Fruit fly (Drosophila melanogaster): Measurements from ENCODE around the gene Elo68alpha.

The Elo68alpha gene

dm6 chr3L:11124841-11125240 lies 22.0 kb upstream of the Elo68alpha start:
- TF ChIP-seq psq (optimal IDR thresholded peaks at IDR 0.05), result no peak
- no peak for TF ChIP-seq Myc (optimal IDR thresholded peaks at IDR 0.05)
- TF ChIP-seq Sin3A (optimal IDR thresholded peaks at IDR 0.05), result no peak
- TF ChIP-seq insv (optimal IDR thresholded peaks at IDR 0.05), result no peak
- TF ChIP-seq h (optimal IDR thresholded peaks at IDR 0.05), result no peak
- no peak for TF ChIP-seq ttk (optimal IDR thresholded peaks at IDR 0.05)

- no peak for TF ChIP-seq Myc (optimal IDR thresholded peaks at IDR 0.05)
- no peak for TF ChIP-seq psq (optimal IDR thresholded peaks at IDR 0.05)
- TF ChIP-seq insv (optimal IDR thresholded peaks at IDR 0.05), result no peak
- TF ChIP-seq ttk (optimal IDR thresholded peaks at IDR 0.05), result no peak
- TF ChIP-seq Sin3A (optimal IDR thresholded peaks at IDR 0.05), result no peak
Measured at dm6 chr3L:11124439-11124838, 21.6 kb upstream of the Elo68alpha start.

dm6 chr3L:11123598-11124284 lies 20.9 kb upstream of the Elo68alpha start:
- no peak for TF ChIP-seq Myc (optimal IDR thresholded peaks at IDR 0.05)
- no peak for TF ChIP-seq Sin3A (optimal IDR thresholded peaks at IDR 0.05)

dm6 chr3L:11123088-11123487 lies 20.3 kb upstream of the Elo68alpha start, which contains the start of the genes Ufd1 and NaPi-III:
Gene Ufd1, minus strand, starts transcription at chr3L:11123216.
Gene NaPi-III, plus strand, starts transcription at chr3L:11123348.
- no peak for TF ChIP-seq Sin3A (optimal IDR thresholded peaks at IDR 0.05)
- TF ChIP-seq h (optimal IDR thresholded peaks at IDR 0.05), result no peak
- TF ChIP-seq Myc (optimal IDR thresholded peaks at IDR 0.05), result no peak

- TF ChIP-seq h (optimal IDR thresholded peaks at IDR 0.05) (no peak), psq (optimal IDR thresholded peaks at IDR 0.05) (no peak), Sin3A (optimal IDR thresholded peaks at IDR 0.05) (no peak)
Measured at dm6 chr3L:11120419-11120958, 17.7 kb upstream of the Elo68alpha start, which contains the start of the genes FoxK and mRpL2. Gene FoxK, minus strand, starts transcription at chr3L:11120783. Gene mRpL2, plus strand, starts transcription at chr3L:11120847.

- TF ChIP-seq insv (optimal IDR thresholded peaks at IDR 0.05), result no peak
- TF ChIP-seq psq (optimal IDR thresholded peaks at IDR 0.05), result no peak
- no peak for TF ChIP-seq ttk (optimal IDR thresholded peaks at IDR 0.05)
Measured at dm6 chr3L:11119901-11120418, 17.1 kb upstream of the Elo68alpha start.

dm6 chr3L:11119396-11119900 lies 16.6 kb upstream of the Elo68alpha start:
- no peak for TF ChIP-seq ttk (optimal IDR thresholded peaks at IDR 0.05)
- no peak for TF ChIP-seq Myc (optimal IDR thresholded peaks at IDR 0.05)
- TF ChIP-seq h (optimal IDR thresholded peaks at IDR 0.05), result no peak

- TF ChIP-seq Myc (optimal IDR thresholded peaks at IDR 0.05), result no peak
- no peak for TF ChIP-seq Sin3A (optimal IDR thresholded peaks at IDR 0.05)
- no peak for TF ChIP-seq ttk (optimal IDR thresholded peaks at IDR 0.05)
- no peak for TF ChIP-seq psq (optimal IDR thresholded peaks at IDR 0.05)
- no peak for TF ChIP-seq h (optimal IDR thresholded peaks at IDR 0.05)
- TF ChIP-seq insv (optimal IDR thresholded peaks at IDR 0.05), result no peak
Measured at dm6 chr3L:11118627-11119395, 16.0 kb upstream of the Elo68alpha start.

dm6 chr3L:11117733-11118132 lies 14.9 kb upstream of the Elo68alpha start:
- TF ChIP-seq Myc (optimal IDR thresholded peaks at IDR 0.05), result no peak
- no peak for TF ChIP-seq Sin3A (optimal IDR thresholded peaks at IDR 0.05)
- TF ChIP-seq ttk (optimal IDR thresholded peaks at IDR 0.05), result no peak
- TF ChIP-seq insv (optimal IDR thresholded peaks at IDR 0.05), result no peak
- no peak for TF ChIP-seq psq (optimal IDR thresholded peaks at IDR 0.05)
- no peak for TF ChIP-seq h (optimal IDR thresholded peaks at IDR 0.05)

- TF ChIP-seq Myc (optimal IDR thresholded peaks at IDR 0.05) (no peak), psq (optimal IDR thresholded peaks at IDR 0.05) (no peak), Sin3A (optimal IDR thresholded peaks at IDR 0.05) (no peak), h (optimal IDR thresholded peaks at IDR 0.05) (no peak), ttk (optimal IDR thresholded peaks at IDR 0.05) (no peak)
Measured at dm6 chr3L:11113198-11114197, 10.7 kb upstream of the Elo68alpha start, which contains the start of gene Sod1. Gene Sod1, minus strand, starts transcription at chr3L:11113740.

- TF ChIP-seq h (optimal IDR thresholded peaks at IDR 0.05) (no peak), Myc (optimal IDR thresholded peaks at IDR 0.05) (no peak), insv (optimal IDR thresholded peaks at IDR 0.05) (no peak), Sin3A (optimal IDR thresholded peaks at IDR 0.05) (no peak), psq (optimal IDR thresholded peaks at IDR 0.05) (no peak), ttk (optimal IDR thresholded peaks at IDR 0.05) (no peak)
Measured at dm6 chr3L:11112427-11112826, 9.6 kb upstream of the Elo68alpha start.

Measured in Kc167 (cell line).